Fruit fly (Drosophila melanogaster): ENCODE measurements around the gene CG14204.

DNA sequence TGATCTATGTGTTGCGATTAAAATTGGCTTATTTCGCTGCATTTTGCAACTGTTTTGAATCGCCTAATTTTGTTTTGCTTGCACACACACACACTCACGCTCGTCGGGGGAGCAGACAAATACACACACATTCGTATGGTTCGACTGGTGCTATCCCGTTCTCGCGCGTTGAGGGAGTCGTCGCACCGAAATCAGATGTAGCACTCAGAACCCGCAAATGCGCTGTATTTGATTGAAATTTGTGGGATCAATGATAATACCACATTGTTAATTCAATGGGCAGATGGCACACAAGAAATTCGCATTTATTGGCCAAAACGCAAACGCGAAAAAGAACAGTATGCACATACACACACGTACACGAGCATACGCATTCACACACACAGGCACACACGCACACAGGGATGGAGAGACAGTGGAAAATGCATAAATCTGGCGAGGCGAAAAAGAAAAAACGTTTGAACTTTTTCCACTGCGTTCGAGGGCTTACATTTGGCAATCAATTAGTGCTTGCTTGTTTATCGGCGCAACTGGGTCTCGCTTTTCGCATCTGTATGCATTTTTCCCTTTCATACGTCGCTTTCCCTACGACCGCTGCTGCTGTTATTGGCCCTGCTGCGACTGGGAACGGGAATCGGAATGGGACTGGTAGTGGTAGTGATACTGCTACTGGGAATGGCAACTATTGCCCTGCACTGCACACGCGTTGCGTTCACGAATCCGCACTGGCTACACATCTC is 4.3 kb upstream of the CG14204 start:
- peak; percentile 62 for TF ChIP-seq Hr96 (GFP tag; optimal IDR thresholded peaks at IDR 0.05)
- no peak for TF ChIP-seq toe (GFP tag; optimal IDR thresholded peaks at IDR 0.05)
- no peak for TF ChIP-seq Crg-1 (GFP tag; optimal IDR thresholded peaks at IDR 0.05)
- TF ChIP-seq CG33017 (tag; optimal IDR thresholded peaks at IDR 0.05) = peak; percentile 2
- no peak for TF ChIP-seq bab1 (GFP tag; optimal IDR thresholded peaks at IDR 0.05)
- TF ChIP-seq Clk (GFP tag; optimal IDR thresholded peaks at IDR 0.05) = no peak
- no peak for TF ChIP-seq CG5204 (GFP tag; optimal IDR thresholded peaks at IDR 0.05)
- TF ChIP-seq CG11617 (GFP tag; optimal IDR thresholded peaks at IDR 0.05) = peak; percentile 18
- no peak for TF ChIP-seq CG7045 (GFP tag; optimal IDR thresholded peaks at IDR 0.05)
- TF ChIP-seq ovo (GFP tag; optimal IDR thresholded peaks at IDR 0.05) = no peak

Data from whole organism, adult.